ENCODE assay signal across 6 worm cellular contexts in genomic region chrX:10130159-10130558, ce11.
TF ChIP-seq lines count a peak whose summit lies in the region.

No protein-coding gene starts in this region.

TF ChIP-seq in whole organism, L1 larva, 84 proteins besides CTCF, POLR2A, EP300 and RAD21 (continues in another document):
- TF ChIP-seq isw-1 (GFP tag; IDR thresholded peaks at IDR 0.05; lab: Robert Waterston, UW), result no peak
- peak; percentile 68 for TF ChIP-seq lin-14 (GFP tag; optimal IDR thresholded peaks at IDR 0.05; lab: Kevin White, UChicago)
- peak; percentile 66 for TF ChIP-seq rnt-1 (tag; optimal IDR thresholded peaks at IDR 0.05; lab: Kevin White, UChicago)
- TF ChIP-seq mep-1 (tag; optimal IDR thresholded peaks at IDR 0.05; lab: Kevin White, UChicago), result no peak
- no peak for TF ChIP-seq mab-9 (GFP tag; IDR thresholded peaks at IDR 0.05; lab: Robert Waterston, UW)
- TF ChIP-seq nhr-76 (tag; optimal IDR thresholded peaks at IDR 0.05; lab: Kevin White, UChicago), result no peak
- TF ChIP-seq sox-4 (tag; optimal IDR thresholded peaks at IDR 0.05; lab: Kevin White, UChicago), result no peak
- TF ChIP-seq lin-13 (GFP tag; optimal IDR thresholded peaks at IDR 0.05; lab: Kevin White, UChicago), result no peak
- TF ChIP-seq lin-39 (tag; optimal IDR thresholded peaks at IDR 0.05; lab: Kevin White, UChicago), result peak; percentile 33
- no peak for TF ChIP-seq fkh-4 (tag; optimal IDR thresholded peaks at IDR 0.05; lab: Kevin White, UChicago; ENCODE audit: borderline replicate concordance)
- no peak for TF ChIP-seq aha-1 (tag; optimal IDR thresholded peaks at IDR 0.05; lab: Kevin White, UChicago)
- no peak for TF ChIP-seq unc-98 (GFP tag; IDR thresholded peaks at IDR 0.05; lab: Robert Waterston, UW)
- TF ChIP-seq nhr-19 (GFP tag; conservative IDR thresholded peaks at IDR 0.05; lab: Robert Waterston, UW), result no peak
- TF ChIP-seq pag-3 (tag; optimal IDR thresholded peaks at IDR 0.05; lab: Kevin White, UChicago; ENCODE audit: borderline replicate concordance, insufficient read depth), result no peak
- peak; percentile 31 for TF ChIP-seq nhr-71 (tag; optimal IDR thresholded peaks at IDR 0.05; lab: Kevin White, UChicago)

TF ChIP-seq in whole organism, L2 larva, 48 proteins besides CTCF, POLR2A, EP300 and RAD21:
- TF ChIP-seq sma-9 (GFP tag; optimal IDR thresholded peaks at IDR 0.05; lab: Kevin White, UChicago), result peak; percentile 39
- no peak for TF ChIP-seq sma-9 (tag; optimal IDR thresholded peaks at IDR 0.05; lab: Kevin White, UChicago)
- TF ChIP-seq mab-5 (tag; optimal IDR thresholded peaks at IDR 0.05; lab: Kevin White, UChicago), result peak; percentile 75
- no peak for TF ChIP-seq unc-62 (GFP tag; optimal IDR thresholded peaks at IDR 0.05; lab: Kevin White, UChicago)
- no peak for TF ChIP-seq F13H6.1 (tag; optimal IDR thresholded peaks at IDR 0.05; lab: Kevin White, UChicago)
- TF ChIP-seq nhr-129 (tag; optimal IDR thresholded peaks at IDR 0.05; lab: Kevin White, UChicago), result peak; percentile 1

TF ChIP-seq in whole organism, L3 larva, 47 proteins besides CTCF, POLR2A, EP300 and RAD21:
- TF ChIP-seq pqm-1 (tag; optimal IDR thresholded peaks at IDR 0.05; lab: Kevin White, UChicago) (no peak), ceh-9 (tag; optimal IDR thresholded peaks at IDR 0.05; lab: Kevin White, UChicago) (no peak), ceh-16 (tag; optimal IDR thresholded peaks at IDR 0.05; lab: Kevin White, UChicago) (no peak), egl-5 (tag; optimal IDR thresholded peaks at IDR 0.05; lab: Kevin White, UChicago) (peak; percentile 72), pha-4 (tag; optimal IDR thresholded peaks at IDR 0.05; lab: Kevin White, UChicago) (no peak), mml-1 (tag; optimal IDR thresholded peaks at IDR 0.05; lab: Kevin White, UChicago) (no peak), snpc-4 (tag; optimal IDR thresholded peaks at IDR 0.05; lab: Kevin White, UChicago) (no peak), ceh-28 (tag; optimal IDR thresholded peaks at IDR 0.05; lab: Kevin White, UChicago) (no peak)
TF ChIP-seq in whole organism, L3 larva: peak in this region for 1.

TF ChIP-seq in whole organism, late embryonic, 69 proteins besides CTCF, POLR2A, EP300 and RAD21:
- TF ChIP-seq ceh-30 (tag; optimal IDR thresholded peaks at IDR 0.05; lab: Kevin White, UChicago) (no peak), unc-55 (GFP tag; optimal IDR thresholded peaks at IDR 0.05; lab: Kevin White, UChicago) (peak; percentile 45)

TF ChIP-seq in whole organism, mixed stage, embryonic, 35 proteins besides CTCF, POLR2A, EP300 and RAD21:
- TF ChIP-seq unc-62 (GFP tag; optimal IDR thresholded peaks at IDR 0.05; lab: Kevin White, UChicago) (peak; percentile 70), hlh-1 (tag; optimal IDR thresholded peaks at IDR 0.05; lab: Kevin White, UChicago) (peak; percentile 23), unc-39 (tag; optimal IDR thresholded peaks at IDR 0.05; lab: Kevin White, UChicago) (no peak)

TF ChIP-seq in whole organism, young adult, 124 proteins besides CTCF, POLR2A, EP300 and RAD21:
- TF ChIP-seq nhr-80 (tag; optimal IDR thresholded peaks at IDR 0.05; lab: Kevin White, UChicago), result peak; percentile 18
- no peak for TF ChIP-seq athp-1 (tag; optimal IDR thresholded peaks at IDR 0.05; lab: Kevin White, UChicago)
- TF ChIP-seq D2030.7 (GFP tag; IDR thresholded peaks at IDR 0.05; lab: Robert Waterston, UW), result no peak
- no peak for TF ChIP-seq rcor-1 (GFP tag; IDR thresholded peaks at IDR 0.05; lab: Robert Waterston, UW)
- no peak for TF ChIP-seq madf-10 (tag; optimal IDR thresholded peaks at IDR 0.05; lab: Kevin White, UChicago)
